Worm (Caenorhabditis elegans) whole organism, L4 larva: Measurements from ENCODE around the gene trpp-11.
A peak's percentile ranks its signal among the peaks of the same experiment; 100 is the strongest.

Source experiments
- D1046.2 ChIP-seq: fragments of 200-800 bp; sonication (Bioruptor generic); IDR thresholded peaks from 2 replicates; pipeline ENCODE4 v1.3.6; 2022; ENCODE audit warnings: missing genetic modification characterization, missing compliant biosample characterization
- ZK546.5 ChIP-seq, 2 experiments: sonication (generic microtip); optimal IDR thresholded peaks; 2 replicates each; lab custom pipeline; 2017; ENCODE audit warnings: missing biosample characterization in 2 of 2, missing genetic modification characterization in 2 of 2
- aha-1 ChIP-seq: fragments of 150-350 bp; peaks from one replicate; lab custom pipeline; 2014; ENCODE audit warnings: missing biosample characterization, missing genetic modification characterization
- attf-4 ChIP-seq: sonication (generic microtip); optimal IDR thresholded peaks from 3 replicates; lab custom pipeline; 2017; ENCODE audit warnings: missing biosample characterization, missing genetic modification characterization
- ceh-44 ChIP-seq: fragments of 200-800 bp; sonication (Bioruptor generic); IDR thresholded peaks from 2 replicates; pipeline ENCODE4 v1.3.6; 2022; ENCODE audit warnings: missing genetic modification reagents, missing genetic modification characterization, missing compliant biosample characterization
- ceh-82 ChIP-seq: sonication (generic microtip); optimal IDR thresholded peaks from 2 replicates; lab custom pipeline; 2017; ENCODE audit warnings: missing biosample characterization, missing genetic modification characterization
- ces-1 ChIP-seq: fragments of 150-350 bp; sonication (generic microtip); optimal IDR thresholded peaks from 4 replicates; lab custom pipeline; 2014; ENCODE audit warnings: missing biosample characterization, missing genetic modification reagents, missing genetic modification characterization
- cey-2 ChIP-seq: sonication (generic microtip); optimal IDR thresholded peaks from 3 replicates; lab custom pipeline; 2017; ENCODE audit warnings: missing genetic modification characterization, mild to moderate bottlenecking, missing compliant biosample characterization, antibody characterized with exemption, borderline replicate concordance; ENCODE audit not compliant: insufficient read depth
- ctbp-1 ChIP-seq: fragments of 200-800 bp; sonication (Bioruptor generic); IDR thresholded peaks from 2 replicates; pipeline ENCODE4 v1.3.6; 2022; ENCODE audit warnings: missing genetic modification reagents, missing genetic modification characterization, missing compliant biosample characterization
- daf-19 ChIP-seq: fragments of 200-800 bp; sonication (Bioruptor generic); conservative IDR thresholded peaks from 2 replicates; pipeline ENCODE4 v1.3.6; 2022; ENCODE audit warnings: missing genetic modification characterization, missing compliant biosample characterization
- daf-8 ChIP-seq: fragments of 200-800 bp; sonication (Bioruptor generic); IDR thresholded peaks from 2 replicates; pipeline ENCODE4 v1.3.6; 2022; ENCODE audit warnings: missing genetic modification characterization, missing compliant biosample characterization
- dmd-8 ChIP-seq: fragments of 200-800 bp; sonication (Bioruptor generic); IDR thresholded peaks from 2 replicates; pipeline ENCODE4 v1.3.6; 2022; ENCODE audit warnings: missing genetic modification characterization, missing compliant biosample characterization
- dmd-9 ChIP-seq: fragments of 200-800 bp; sonication (Bioruptor generic); IDR thresholded peaks from 2 replicates; pipeline ENCODE4 v1.3.6; 2022; ENCODE audit warnings: missing genetic modification reagents, missing genetic modification characterization, missing compliant biosample characterization
- dpl-1 ChIP-seq: fragments of 150-350 bp; optimal IDR thresholded peaks from 2 replicates; lab custom pipeline; 2014; ENCODE audit warnings: missing biosample characterization, missing genetic modification reagents, missing genetic modification characterization
- duxl-1 ChIP-seq: sonication (generic microtip); optimal IDR thresholded peaks from 2 replicates; lab custom pipeline; 2016; ENCODE audit warnings: mild to moderate bottlenecking, missing genetic modification characterization, moderate library complexity, missing compliant biosample characterization; ENCODE audit not compliant: poor library complexity
- fkh-10 ChIP-seq: fragments of 150-350 bp; optimal IDR thresholded peaks from 2 replicates; lab custom pipeline; 2014; ENCODE audit warnings: missing biosample characterization, missing genetic modification reagents, missing genetic modification characterization
- hif-1 ChIP-seq, 2 experiments: sonication (generic microtip); optimal IDR thresholded peaks; 2 replicates each; lab custom pipeline; 2016 to 2017; ENCODE audit warnings: missing compliant biosample characterization in 2 of 2, missing genetic modification characterization in 2 of 2, missing genetic modification reagents in 2 of 2, missing genotype in 2 of 2, mild to moderate bottlenecking in 1 of 2
- hlh-11 ChIP-seq: fragments of 200-800 bp; sonication (Bioruptor generic); optimal IDR thresholded peaks from 2 replicates; lab custom pipeline; 2018; ENCODE audit warnings: mild to moderate bottlenecking, missing genetic modification characterization, missing compliant biosample characterization
- hlh-30 ChIP-seq: sonication (generic microtip); optimal IDR thresholded peaks from 2 replicates; lab custom pipeline; 2017; ENCODE audit warnings: antibody characterized with exemption, mild to moderate bottlenecking, missing genetic modification characterization, missing compliant biosample characterization; ENCODE audit not compliant: insufficient read depth
- hmg-1.1 ChIP-seq: fragments of 200-800 bp; sonication (Bioruptor generic); IDR thresholded peaks from 2 replicates; pipeline ENCODE4 v1.3.6; 2022; ENCODE audit warnings: missing genetic modification reagents, missing genetic modification characterization, missing compliant biosample characterization
- lin-1 ChIP-seq: fragments of 200-800 bp; sonication (Bioruptor generic); IDR thresholded peaks from 2 replicates; pipeline ENCODE4 v1.3.6; 2022; ENCODE audit warnings: missing genetic modification reagents, missing genetic modification characterization, missing compliant biosample characterization
- lin-29 ChIP-seq: fragments of 200-800 bp; sonication (Bioruptor generic); IDR thresholded peaks from 2 replicates; pipeline ENCODE4 v1.3.6; 2022; ENCODE audit warnings: missing genetic modification reagents, missing genetic modification characterization, missing compliant biosample characterization
- lin-39 ChIP-seq: fragments of 150-350 bp; optimal IDR thresholded peaks from 2 replicates; lab custom pipeline; 2014; ENCODE audit warnings: missing biosample characterization, missing genetic modification reagents, missing genetic modification characterization
- lir-3 ChIP-seq: sonication (generic microtip); optimal IDR thresholded peaks from 2 replicates; lab custom pipeline; 2016; ENCODE audit warnings: mild to moderate bottlenecking, missing genetic modification characterization, missing compliant biosample characterization
- lsy-2 ChIP-seq, 2 experiments: fragments of 150-350 bp in 1 of 2; sonication (generic microtip) in 1 of 2; optimal IDR thresholded peaks; 2 replicates each; lab custom pipeline; 2014 to 2017; ENCODE audit warnings: missing biosample characterization in 2 of 2, missing genetic modification characterization in 2 of 2
- mdl-1 ChIP-seq, 2 experiments: fragments of 150-350 bp in 1 of 2; sonication (generic microtip) in 1 of 2; optimal IDR thresholded peaks; 2 replicates each; lab custom pipeline; 2014 to 2017; ENCODE audit warnings: missing biosample characterization in 2 of 2, missing genetic modification characterization in 2 of 2
- mdt-29 ChIP-seq: fragments of 200-800 bp; sonication (Bioruptor generic); IDR thresholded peaks from 2 replicates; pipeline ENCODE4 v1.3.6; 2022; ENCODE audit warnings: missing genetic modification reagents, missing genetic modification characterization, missing compliant biosample characterization
- mxl-2 ChIP-seq: fragments of 200-800 bp; sonication (Bioruptor generic); conservative IDR thresholded peaks from 2 replicates; pipeline ENCODE4 v1.3.6; 2022; ENCODE audit warnings: missing genetic modification reagents, missing genetic modification characterization, missing compliant biosample characterization
- mxl-3 ChIP-seq: fragments of 200-800 bp; sonication (Bioruptor generic); optimal IDR thresholded peaks from 2 replicates; lab custom pipeline; 2018; ENCODE audit warnings: mild to moderate bottlenecking, missing genetic modification characterization, missing compliant biosample characterization
- nhr-11 ChIP-seq: fragments of 150-350 bp; optimal IDR thresholded peaks from 2 replicates; lab custom pipeline; 2014; ENCODE audit warnings: missing biosample characterization, missing genetic modification characterization
- nhr-25 ChIP-seq: sonication (generic microtip); optimal IDR thresholded peaks from 2 replicates; lab custom pipeline; 2017; ENCODE audit warnings: missing genetic modification characterization, mild to moderate bottlenecking, missing compliant biosample characterization, antibody characterized with exemption, moderate library complexity, borderline replicate concordance; ENCODE audit not compliant: insufficient read depth
- nhr-28 ChIP-seq: fragments of 150-350 bp; optimal IDR thresholded peaks from 2 replicates; lab custom pipeline; 2014; ENCODE audit warnings: missing biosample characterization, missing genetic modification characterization
- php-3 ChIP-seq: fragments of 200-800 bp; sonication (Bioruptor generic); IDR thresholded peaks from 2 replicates; pipeline ENCODE4 v1.3.6; 2022; ENCODE audit warnings: missing genetic modification reagents, missing genetic modification characterization, missing compliant biosample characterization
- pqm-1 ChIP-seq: sonication (generic microtip); optimal IDR thresholded peaks from 2 replicates; lab custom pipeline; 2017; ENCODE audit warnings: missing biosample characterization, missing genetic modification characterization
- sdz-12 ChIP-seq: fragments of 200-800 bp; sonication (Bioruptor generic); optimal IDR thresholded peaks from 2 replicates; lab custom pipeline; 2018; ENCODE audit warnings: mild to moderate bottlenecking, missing genetic modification characterization, missing compliant biosample characterization
- set-16 ChIP-seq: fragments of 200-800 bp; sonication (Bioruptor generic); IDR thresholded peaks from 2 replicates; pipeline ENCODE4 v1.3.6; 2022; ENCODE audit warnings: missing genetic modification reagents, missing genetic modification characterization, missing compliant biosample characterization
- skn-1 ChIP-seq: fragments of 150-350 bp; optimal IDR thresholded peaks from 2 replicates; lab custom pipeline; 2014; ENCODE audit warnings: missing biosample characterization, missing genetic modification characterization
- spr-1 ChIP-seq: sonication (generic microtip); optimal IDR thresholded peaks from 2 replicates; lab custom pipeline; 2016; ENCODE audit warnings: mild to moderate bottlenecking, missing genetic modification characterization, missing compliant biosample characterization
- tag-97 ChIP-seq: fragments of 200-800 bp; sonication (Bioruptor generic); IDR thresholded peaks from 2 replicates; pipeline ENCODE4 v1.3.6; 2022; ENCODE audit warnings: missing genetic modification characterization, missing compliant biosample characterization
- unc-62 ChIP-seq, 3 experiments: fragments of 150-350 bp in 1 of 3; sonication (generic microtip); optimal IDR thresholded peaks in 2 of 3; peaks in 1 of 3; 1 replicate in 1 of 3; 2 replicates in 2 of 3; lab custom pipeline; 2014 to 2017; ENCODE audit warnings: missing biosample characterization in 3 of 3, missing genetic modification characterization in 3 of 3, missing genetic modification reagents in 3 of 3, missing genotype in 1 of 3
- zip-2 ChIP-seq: fragments of 150-350 bp; optimal IDR thresholded peaks from 2 replicates; lab custom pipeline; 2014; ENCODE audit warnings: missing biosample characterization, missing genetic modification characterization
- ztf-7 ChIP-seq: fragments of 150-350 bp; optimal IDR thresholded peaks from 2 replicates; lab custom pipeline; 2014; ENCODE audit warnings: missing biosample characterization, missing genetic modification characterization

trpp-11 gene

ce11 chrIII:764404-764803, 30.5 kb upstream of the trpp-11 start (continued):
- TF ChIP-seq tag-97 (GFP tag; lab: Robert Waterston, UW) = no peak

DNA sequence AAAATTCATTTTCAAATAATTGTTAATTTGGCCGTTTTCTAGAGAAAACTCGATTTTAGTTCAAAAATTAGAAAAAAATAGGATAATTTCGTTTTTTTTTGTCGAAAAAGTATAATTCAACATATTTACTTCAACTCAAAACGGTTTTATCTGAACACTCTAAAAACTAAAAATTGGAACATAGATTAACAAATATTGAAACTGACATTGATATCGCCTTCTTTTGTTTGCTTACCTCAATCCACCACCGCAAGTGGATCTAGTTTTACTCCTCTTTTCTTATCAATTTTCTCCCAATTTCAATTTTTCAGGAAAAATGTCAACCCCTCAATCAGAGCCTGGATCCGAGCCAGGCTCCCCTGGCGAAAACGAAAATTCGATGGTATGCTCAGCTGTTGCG, 30.1 kb upstream of the trpp-11 start, which contains the start of gene ptl-1:
ptl-1 (plus strand) TSS at position 301 of the 400 bp plus-strand sequence.
- TF ChIP-seq D1046.2 (GFP tag; lab: Robert Waterston, UW) = no peak
- TF ChIP-seq unc-62 (GFP tag; optimal IDR thresholded peaks at IDR 0.05 in 1 of 2; lab: Kevin White, UChicago) = peak in 1 of 2 experiments; percentile 71
- no peak for TF ChIP-seq unc-62 (tag; optimal IDR thresholded peaks at IDR 0.05; lab: Kevin White, UChicago)

DNA sequence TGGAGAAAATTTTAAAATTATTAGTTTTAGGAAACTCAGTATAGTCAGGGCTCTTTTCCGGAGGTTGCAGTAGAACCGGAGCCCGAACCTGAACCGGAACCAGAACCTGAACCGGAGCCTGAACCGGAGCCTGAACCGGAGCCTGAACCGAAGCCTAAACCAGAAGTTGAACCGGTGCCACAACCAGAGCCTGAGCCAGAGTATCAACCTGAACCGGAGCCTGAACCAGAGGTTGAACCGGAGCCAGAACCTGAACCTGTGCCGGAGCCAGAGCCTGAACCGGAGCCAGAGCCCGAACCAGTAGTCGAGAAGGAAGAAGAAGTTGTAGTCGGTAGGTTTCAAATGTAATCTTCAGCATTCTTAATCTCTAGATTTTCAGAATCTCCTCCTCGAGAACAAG, 26.4 kb upstream of the trpp-11 start:
- TF ChIP-seq ZK546.5 (tag; optimal IDR thresholded peaks at IDR 0.05; lab: Kevin White, UChicago) = no peak
- TF ChIP-seq mxl-2 (GFP tag; lab: Robert Waterston, UW) = no peak
- TF ChIP-seq daf-19 (GFP tag; lab: Robert Waterston, UW) = no peak
- TF ChIP-seq nhr-11 (tag; lab: Kevin White, UChicago) = no peak
- no peak for TF ChIP-seq zip-2 (tag; lab: Kevin White, UChicago)
- TF ChIP-seq lir-3 (tag; lab: Kevin White, UChicago) = no peak
- TF ChIP-seq duxl-1 = no peak
- TF ChIP-seq skn-1 (tag; lab: Kevin White, UChicago) = no peak
- TF ChIP-seq dpl-1 = no peak
- no peak for TF ChIP-seq tag-97 (GFP tag; lab: Robert Waterston, UW)
- TF ChIP-seq aha-1 (tag; lab: Kevin White, UChicago) = peak; percentile 28
- no peak for TF ChIP-seq ceh-44 (GFP tag; lab: Robert Waterston, UW)
- no peak for TF ChIP-seq nhr-25 (tag; lab: Kevin White, UChicago)
- TF ChIP-seq set-16 (GFP tag; lab: Robert Waterston, UW) = peak; percentile 90
- TF ChIP-seq, all 104 proteins: peak for 2

DNA sequence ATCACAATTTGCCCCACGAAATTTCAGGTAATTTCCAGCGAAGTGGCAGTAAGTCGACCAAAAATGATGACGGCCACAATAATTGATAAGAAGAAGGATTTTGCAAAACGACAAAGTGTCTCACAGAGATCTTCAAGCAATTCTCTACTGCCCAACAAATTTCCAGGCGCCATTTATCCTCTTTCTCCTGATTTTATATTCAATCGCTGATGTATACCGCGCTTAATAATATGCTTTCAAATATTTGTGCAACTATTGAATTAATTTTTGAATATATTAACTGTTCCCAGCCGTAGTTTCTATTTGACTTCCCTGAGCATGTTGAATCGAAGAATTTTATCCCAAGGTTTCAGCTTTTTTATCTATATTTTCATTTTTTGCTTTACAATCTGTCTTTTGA, 24.0 kb upstream of the trpp-11 start, which contains the start of gene tpst-2:
tpst-2 (plus strand) TSS at position 301 of the 400 bp plus-strand sequence.
- TF ChIP-seq dmd-9 (GFP tag; lab: Robert Waterston, UW) (no peak), mdt-29 (no peak)

- TF ChIP-seq nhr-11 (tag; lab: Kevin White, UChicago) (no peak), pqm-1 (tag; lab: Kevin White, UChicago) (no peak), hlh-30 (tag; lab: Kevin White, UChicago) (peak; percentile 2), hlh-11 (tag; lab: Kevin White, UChicago) (no peak), nhr-28 (tag; lab: Kevin White, UChicago) (peak; percentile 22), lsy-2 (tag; optimal IDR thresholded peaks at IDR 0.05; lab: Kevin White, UChicago) (peak in 1 of 2 experiments; percentile 9), dpl-1 (no peak), lin-29 (GFP tag; lab: Robert Waterston, UW) (no peak), ztf-7 (tag; lab: Kevin White, UChicago) (no peak), mdl-1 (tag; optimal IDR thresholded peaks at IDR 0.05; lab: Kevin White, UChicago) (peak in 1 of 2 experiments; percentile 17), lin-1 (GFP tag; lab: Robert Waterston, UW) (no peak), fkh-10 (GFP tag; lab: Kevin White, UChicago) (no peak), ctbp-1 (no peak)
Observed at ce11 chrIII:772675-773074, 22.3 kb upstream of the trpp-11 start.

ce11 chrIII:773114-773513, 21.8 kb upstream of the trpp-11 start, which contains the start of gene cyn-6:
cyn-6 (plus strand) TSS chrIII:773414.
- TF ChIP-seq spr-1 (tag; lab: Kevin White, UChicago) (no peak), hmg-1.1 (GFP tag; lab: Robert Waterston, UW) (no peak), mxl-3 (GFP tag; lab: Kevin White, UChicago) (no peak), daf-8 (no peak), php-3 (GFP tag; lab: Robert Waterston, UW) (no peak), lin-39 (no peak), aha-1 (tag; lab: Kevin White, UChicago) (no peak), sdz-12 (GFP tag; lab: Kevin White, UChicago) (no peak), lir-3 (tag; lab: Kevin White, UChicago) (no peak), ceh-82 (tag; lab: Kevin White, UChicago) (no peak), ces-1 (GFP tag; lab: Kevin White, UChicago) (no peak), cey-2 (tag; lab: Kevin White, UChicago) (no peak), hif-1 (tag; optimal IDR thresholded peaks at IDR 0.05; lab: Kevin White, UChicago) (no peak), mxl-2 (GFP tag; lab: Robert Waterston, UW) (no peak), dmd-8 (GFP tag; lab: Robert Waterston, UW) (no peak), attf-4 (tag; lab: Kevin White, UChicago) (no peak)
